Worm (Caenorhabditis elegans) whole organism, early embryonic: ENCODE results near the gene C26F1.3.

ENCODE experiments used
- B0310.2 ChIP-seq: sonication (generic microtip); optimal IDR thresholded peaks from 2 replicates; lab custom pipeline; 2016; ENCODE audit warnings: mild to moderate bottlenecking, missing genetic modification characterization, missing compliant biosample characterization
- F13C5.2 ChIP-seq: sonication (generic microtip); optimal IDR thresholded peaks from 2 replicates; lab custom pipeline; 2017; ENCODE audit warnings: mild to moderate bottlenecking, missing genetic modification characterization, inconsistent platforms, missing compliant biosample characterization
- aly-1 ChIP-seq: sonication (generic microtip); optimal IDR thresholded peaks from 2 replicates; lab custom pipeline; 2016; ENCODE audit warnings: missing genetic modification characterization, missing compliant biosample characterization
- ama-1 ChIP-seq: fragments of 150-350 bp; optimal IDR thresholded peaks from 2 replicates; lab custom pipeline; 2014
- ceh-13 ChIP-seq: fragments of 200-800 bp; sonication (Bioruptor generic); optimal IDR thresholded peaks from 2 replicates; lab custom pipeline; 2018; ENCODE audit warnings: mild to moderate bottlenecking, missing genetic modification characterization, missing compliant biosample characterization
- ceh-36 ChIP-seq: sonication (generic microtip); optimal IDR thresholded peaks from 2 replicates; lab custom pipeline; 2016; ENCODE audit warnings: missing genetic modification characterization, inconsistent platforms, missing compliant biosample characterization
- ets-7 ChIP-seq: sonication (generic microtip); optimal IDR thresholded peaks from 2 replicates; lab custom pipeline; 2016; ENCODE audit warnings: missing genotype, missing genetic modification characterization, missing compliant biosample characterization
- flt-1 ChIP-seq: fragments of 200-800 bp; sonication (Bioruptor generic); IDR thresholded peaks from 2 replicates; pipeline ENCODE4 v1.3.6; 2022; ENCODE audit warnings: missing genetic modification characterization, missing compliant biosample characterization
- hmbx-1 ChIP-seq: sonication (generic microtip); optimal IDR thresholded peaks from 2 replicates; lab custom pipeline; 2016; ENCODE audit warnings: mild to moderate bottlenecking, missing genetic modification characterization, missing compliant biosample characterization
- hmg-4 ChIP-seq: fragments of 200-800 bp; sonication (Bioruptor generic); optimal IDR thresholded peaks from 2 replicates; lab custom pipeline; 2018; ENCODE audit warnings: mild to moderate bottlenecking, missing genetic modification characterization, missing compliant biosample characterization
- hnd-1 ChIP-seq: sonication (generic microtip); optimal IDR thresholded peaks from 2 replicates; lab custom pipeline; 2016; ENCODE audit warnings: missing genetic modification characterization, missing compliant biosample characterization
- pes-1 ChIP-seq: fragments of 200-800 bp; sonication (Bioruptor generic); IDR thresholded peaks from 2 replicates; pipeline ENCODE4 v1.3.6; 2022; ENCODE audit warnings: missing genetic modification reagents, missing genetic modification characterization, missing compliant biosample characterization
- scrt-1 ChIP-seq: fragments of 200-800 bp; sonication (Bioruptor generic); IDR thresholded peaks from 2 replicates; pipeline ENCODE4 v1.3.6; 2022; ENCODE audit warnings: missing genetic modification characterization, missing compliant biosample characterization
- sea-1 ChIP-seq: fragments of 200-800 bp; sonication (Bioruptor generic); conservative IDR thresholded peaks from 2 replicates; pipeline ENCODE4 v1.3.6; 2022; ENCODE audit warnings: missing genetic modification characterization, missing compliant biosample characterization
- tbx-11 ChIP-seq: fragments of 200-800 bp; sonication (Bioruptor generic); IDR thresholded peaks from 2 replicates; pipeline ENCODE4 v1.3.6; 2022; ENCODE audit warnings: missing genetic modification characterization, missing compliant biosample characterization
- tbx-37 ChIP-seq: fragments of 200-800 bp; sonication (Bioruptor generic); conservative IDR thresholded peaks from 2 replicates; pipeline ENCODE4 v1.3.6; 2022; ENCODE audit warnings: missing genetic modification reagents, missing genetic modification characterization, missing compliant biosample characterization
- tra-4 ChIP-seq: sonication (generic microtip); optimal IDR thresholded peaks from 2 replicates; lab custom pipeline; 2017; ENCODE audit warnings: missing genetic modification characterization, missing compliant biosample characterization

C26F1.3 gene

DNA sequence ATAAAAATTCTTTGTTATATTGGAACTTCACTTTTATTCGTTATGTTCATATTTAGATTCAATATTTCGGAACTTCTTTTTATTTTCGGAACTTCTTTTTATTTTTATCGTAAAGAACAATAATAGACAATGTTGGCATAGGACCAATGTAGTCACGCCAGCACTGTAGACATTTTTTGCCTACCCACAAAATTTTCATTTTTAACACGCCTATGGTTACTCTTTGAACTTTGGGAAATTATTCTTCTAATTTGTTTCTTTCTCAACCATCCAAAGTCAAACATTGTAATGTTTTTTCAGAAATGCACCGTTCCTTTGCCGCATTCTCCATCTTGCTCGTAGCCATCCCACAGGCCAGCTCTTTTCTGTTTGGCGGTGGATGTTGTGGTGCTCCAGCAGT, 8.0 kb downstream of the C26F1.3 start, which contains the start of gene C26F1.1:
TSS of gene C26F1.1 (plus strand) at position 301 of the 400 bp plus-strand sequence.
- TF ChIP-seq ets-7 (tag; lab: Kevin White, UChicago), result no peak
- TF ChIP-seq tbx-37 (GFP tag; lab: Robert Waterston, UW), result no peak
- TF ChIP-seq B0310.2 (tag; lab: Kevin White, UChicago), result no peak
- no peak for TF ChIP-seq aly-1 (tag; lab: Kevin White, UChicago)
- TF ChIP-seq ceh-13 (GFP tag; lab: Kevin White, UChicago), result no peak
- no peak for TF ChIP-seq pes-1 (GFP tag; lab: Robert Waterston, UW)
- TF ChIP-seq F13C5.2 (tag; lab: Kevin White, UChicago), result no peak
- no peak for TF ChIP-seq flt-1

DNA sequence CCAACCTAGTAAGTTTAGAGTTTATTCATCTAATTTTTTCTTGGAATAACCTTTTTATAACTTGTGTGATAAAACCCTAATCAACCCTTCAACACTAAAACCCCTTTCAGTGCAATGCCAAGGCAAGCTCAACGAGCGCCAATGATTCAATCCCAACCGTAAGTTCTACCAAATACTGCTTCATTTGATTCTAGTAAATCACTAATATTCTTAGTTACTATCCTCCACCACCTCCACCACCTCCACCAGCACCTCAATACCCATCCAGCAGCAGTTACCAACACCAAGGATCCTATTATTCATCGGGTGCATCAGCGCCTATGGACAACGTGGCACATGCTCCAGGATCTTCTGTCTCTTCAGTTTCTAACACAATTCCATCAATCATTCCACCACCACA, 8.8 kb downstream of the C26F1.3 start:
- TF ChIP-seq tbx-37 (GFP tag; lab: Robert Waterston, UW), result no peak

DNA sequence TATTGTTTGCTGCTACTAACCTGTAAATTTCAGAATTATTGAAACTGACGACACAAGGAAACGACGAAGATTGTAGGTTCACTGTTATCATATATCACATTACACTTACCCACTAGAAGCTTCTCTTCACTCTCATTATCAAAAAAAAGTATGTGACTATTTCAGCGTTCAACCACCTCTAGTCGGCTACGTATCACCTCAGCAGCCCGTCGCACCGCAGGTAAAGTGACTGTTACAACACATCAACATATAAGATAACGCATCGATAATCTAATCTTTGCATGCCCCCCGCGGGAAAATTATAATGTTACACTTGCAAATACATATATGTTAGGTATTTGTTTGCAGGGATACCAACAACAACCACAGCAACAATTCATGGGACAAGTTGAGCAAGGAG, 9.5 kb downstream of the C26F1.3 start:
- TF ChIP-seq tbx-37 (GFP tag; lab: Robert Waterston, UW), result no peak
- no peak for TF ChIP-seq ama-1
- no peak for TF ChIP-seq B0310.2 (tag; lab: Kevin White, UChicago)
- TF ChIP-seq ceh-36 (tag; lab: Kevin White, UChicago), result no peak
- TF ChIP-seq tra-4, result no peak
- TF ChIP-seq ceh-13 (GFP tag; lab: Kevin White, UChicago), result no peak
- TF ChIP-seq hmbx-1, result no peak
- TF ChIP-seq ets-7 (tag; lab: Kevin White, UChicago), result no peak
- no peak for TF ChIP-seq flt-1
- no peak for TF ChIP-seq aly-1 (tag; lab: Kevin White, UChicago)
- no peak for TF ChIP-seq hmg-4
- TF ChIP-seq tbx-11 (GFP tag; lab: Robert Waterston, UW), result no peak
- no peak for TF ChIP-seq hnd-1 (tag; lab: Kevin White, UChicago)
- TF ChIP-seq F13C5.2 (tag; lab: Kevin White, UChicago), result no peak
- TF ChIP-seq pes-1 (GFP tag; lab: Robert Waterston, UW), result no peak
- TF ChIP-seq sea-1 (GFP tag; lab: Robert Waterston, UW), result no peak
- no peak for TF ChIP-seq scrt-1

DNA sequence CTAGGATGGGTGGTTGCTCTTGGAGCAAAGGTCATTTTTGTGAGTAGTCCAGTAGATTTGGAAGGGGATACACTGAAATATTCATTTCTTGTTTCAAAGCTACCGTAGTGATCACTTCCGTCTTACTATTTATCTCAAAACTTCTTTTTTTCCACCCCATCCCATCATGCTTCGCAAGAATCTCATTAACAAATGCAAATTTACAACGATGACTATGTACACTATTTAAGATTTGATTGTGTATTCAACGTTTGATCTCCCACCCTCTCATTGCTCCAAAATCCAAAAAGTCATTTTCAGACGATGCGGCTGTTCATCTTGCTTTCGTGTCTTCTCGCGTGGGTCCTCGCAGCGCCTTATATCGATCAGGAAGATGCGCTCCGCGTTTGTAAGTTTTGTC, 16.0 kb downstream of the C26F1.3 start, which contains the start of gene flp-21:
TSS of gene flp-21 (plus strand) at position 301 of the 400 bp plus-strand sequence.
- no peak for TF ChIP-seq ets-7 (tag; lab: Kevin White, UChicago)
- no peak for TF ChIP-seq F13C5.2 (tag; lab: Kevin White, UChicago)
- no peak for TF ChIP-seq tbx-11 (GFP tag; lab: Robert Waterston, UW)
- no peak for TF ChIP-seq tra-4
- no peak for TF ChIP-seq flt-1

DNA sequence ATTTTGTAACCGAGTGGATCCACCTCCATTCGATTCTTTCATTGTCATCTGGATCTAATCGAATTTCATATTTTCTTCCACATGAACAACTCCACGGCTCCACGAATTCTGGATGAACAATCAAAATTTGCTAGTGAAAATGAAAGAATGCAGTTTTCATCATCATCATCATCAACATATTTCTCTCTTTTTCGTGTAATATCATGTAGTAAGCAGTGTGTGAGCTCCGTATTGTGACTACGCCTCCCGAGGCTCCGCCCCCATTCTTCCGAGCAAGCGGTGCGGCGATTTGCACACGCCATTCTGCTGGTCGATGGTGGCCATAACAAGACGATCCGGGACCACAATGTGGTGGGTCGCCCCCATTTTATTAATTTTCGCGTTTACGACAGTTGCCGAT, 21.0 kb downstream of the C26F1.3 start, which contains the start of gene ZK742.7:
TSS of gene ZK742.7 (plus strand) at position 301 of the 400 bp plus-strand sequence.
- TF ChIP-seq pes-1 (GFP tag; lab: Robert Waterston, UW) (no peak), tbx-11 (GFP tag; lab: Robert Waterston, UW) (no peak), sea-1 (GFP tag; lab: Robert Waterston, UW) (no peak), ceh-36 (tag; lab: Kevin White, UChicago) (no peak), tra-4 (no peak), ama-1 (no peak), ets-7 (tag; lab: Kevin White, UChicago) (no peak), tbx-37 (GFP tag; lab: Robert Waterston, UW) (no peak), hmbx-1 (no peak), aly-1 (tag; lab: Kevin White, UChicago) (no peak), hnd-1 (tag; lab: Kevin White, UChicago) (no peak), hmg-4 (no peak), scrt-1 (no peak), ceh-13 (GFP tag; lab: Kevin White, UChicago) (no peak), B0310.2 (tag; lab: Kevin White, UChicago) (no peak)

- TF ChIP-seq aly-1 (tag; lab: Kevin White, UChicago) (no peak), scrt-1 (no peak), pes-1 (GFP tag; lab: Robert Waterston, UW) (no peak), hnd-1 (tag; lab: Kevin White, UChicago) (no peak), tbx-11 (GFP tag; lab: Robert Waterston, UW) (no peak), hmbx-1 (no peak), ets-7 (tag; lab: Kevin White, UChicago) (no peak), hmg-4 (no peak), ceh-13 (GFP tag; lab: Kevin White, UChicago) (no peak), sea-1 (GFP tag; lab: Robert Waterston, UW) (no peak), ceh-36 (tag; lab: Kevin White, UChicago) (no peak), flt-1 (no peak), tbx-37 (GFP tag; lab: Robert Waterston, UW) (no peak), tra-4 (no peak), F13C5.2 (tag; lab: Kevin White, UChicago) (no peak), ama-1 (no peak), B0310.2 (tag; lab: Kevin White, UChicago) (no peak)
These were observed 26.5 kb downstream of the C26F1.3 start for ce11 chrV:7803563-7803962.

ce11 chrV:7804064-7804800, 27.1 kb downstream of the C26F1.3 start, which contains the start of gene uvs-1:
Gene uvs-1 (minus strand): TSS chrV:7804208.
- 0 out of 2 replicates have a peak, but pooled peaks have one; percentile 55 for TF ChIP-seq sea-1 (GFP tag; lab: Robert Waterston, UW)
- no peak for TF ChIP-seq hmg-4

- TF ChIP-seq tbx-11 (GFP tag; lab: Robert Waterston, UW), result no peak
- TF ChIP-seq ama-1, result no peak
- no peak for TF ChIP-seq hmbx-1
- TF ChIP-seq tra-4, result no peak
- TF ChIP-seq scrt-1, result no peak
- TF ChIP-seq ceh-36 (tag; lab: Kevin White, UChicago), result no peak
- no peak for TF ChIP-seq ets-7 (tag; lab: Kevin White, UChicago)
- TF ChIP-seq B0310.2 (tag; lab: Kevin White, UChicago), result no peak
- TF ChIP-seq ceh-13 (GFP tag; lab: Kevin White, UChicago), result no peak
- no peak for TF ChIP-seq tbx-37 (GFP tag; lab: Robert Waterston, UW)
- TF ChIP-seq F13C5.2 (tag; lab: Kevin White, UChicago), result no peak
- TF ChIP-seq hmg-4, result no peak
- TF ChIP-seq flt-1, result no peak
- no peak for TF ChIP-seq sea-1 (GFP tag; lab: Robert Waterston, UW)
These were observed 27.7 kb downstream of the C26F1.3 start, which contains the start of gene xpo-1 for ce11 chrV:7804801-7805163. Gene xpo-1 (plus strand): TSS chrV:7805064.
